Worm (Caenorhabditis elegans) whole organism, early embryonic: ENCODE data around the gene Y47G7B.2.

Source experiments
- F13C5.2 ChIP-seq: sonication (generic microtip); optimal IDR thresholded peaks from 2 replicates; lab custom pipeline; 2017; ENCODE audit warnings: mild to moderate bottlenecking, missing genetic modification characterization, inconsistent platforms, missing compliant biosample characterization
- ama-1 ChIP-seq: fragments of 150-350 bp; optimal IDR thresholded peaks from 2 replicates; lab custom pipeline; 2014
- ceh-36 ChIP-seq: sonication (generic microtip); optimal IDR thresholded peaks from 2 replicates; lab custom pipeline; 2016; ENCODE audit warnings: missing genetic modification characterization, inconsistent platforms, missing compliant biosample characterization
- ets-7 ChIP-seq: sonication (generic microtip); optimal IDR thresholded peaks from 2 replicates; lab custom pipeline; 2016; ENCODE audit warnings: missing genotype, missing genetic modification characterization, missing compliant biosample characterization
- flt-1 ChIP-seq: fragments of 200-800 bp; sonication (Bioruptor generic); IDR thresholded peaks from 2 replicates; pipeline ENCODE4 v1.3.6; 2022; ENCODE audit warnings: missing genetic modification characterization, missing compliant biosample characterization
- hmbx-1 ChIP-seq: sonication (generic microtip); optimal IDR thresholded peaks from 2 replicates; lab custom pipeline; 2016; ENCODE audit warnings: mild to moderate bottlenecking, missing genetic modification characterization, missing compliant biosample characterization
- pes-1 ChIP-seq: fragments of 200-800 bp; sonication (Bioruptor generic); IDR thresholded peaks from 2 replicates; pipeline ENCODE4 v1.3.6; 2022; ENCODE audit warnings: missing genetic modification reagents, missing genetic modification characterization, missing compliant biosample characterization
- scrt-1 ChIP-seq: fragments of 200-800 bp; sonication (Bioruptor generic); IDR thresholded peaks from 2 replicates; pipeline ENCODE4 v1.3.6; 2022; ENCODE audit warnings: missing genetic modification characterization, missing compliant biosample characterization
- sea-1 ChIP-seq: fragments of 200-800 bp; sonication (Bioruptor generic); conservative IDR thresholded peaks from 2 replicates; pipeline ENCODE4 v1.3.6; 2022; ENCODE audit warnings: missing genetic modification characterization, missing compliant biosample characterization
- tbx-11 ChIP-seq: fragments of 200-800 bp; sonication (Bioruptor generic); IDR thresholded peaks from 2 replicates; pipeline ENCODE4 v1.3.6; 2022; ENCODE audit warnings: missing genetic modification characterization, missing compliant biosample characterization
- tbx-37 ChIP-seq: fragments of 200-800 bp; sonication (Bioruptor generic); conservative IDR thresholded peaks from 2 replicates; pipeline ENCODE4 v1.3.6; 2022; ENCODE audit warnings: missing genetic modification reagents, missing genetic modification characterization, missing compliant biosample characterization

DNA sequence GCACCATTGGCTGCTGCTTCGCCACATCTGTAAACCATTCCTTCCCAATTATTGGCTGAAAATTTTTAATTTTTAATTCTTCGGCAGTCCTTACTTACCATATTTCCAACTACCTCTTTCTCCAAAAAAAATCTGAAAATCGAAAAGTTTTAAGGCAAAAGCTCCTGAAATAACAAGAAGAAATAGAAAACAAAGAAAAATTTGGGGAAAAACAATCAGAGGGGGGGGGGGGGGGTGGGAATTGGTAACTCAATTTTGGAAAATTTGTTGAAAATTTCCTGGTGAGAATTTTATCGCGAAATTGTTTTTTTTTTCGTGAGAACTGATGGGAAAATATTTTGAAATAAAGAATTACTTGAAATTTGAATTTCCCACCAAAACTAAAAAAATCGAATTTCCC, 15.3 kb downstream of the Y47G7B.2 start, which contains the start of gene set-11:
- no peak for TF ChIP-seq hmbx-1 (tag; lab: Kevin White, UChicago)
- no peak for TF ChIP-seq flt-1 (GFP tag; lab: Robert Waterston, UW)
- no peak for TF ChIP-seq ceh-36 (tag; lab: Kevin White, UChicago)
- TF ChIP-seq tbx-11, result no peak
- TF ChIP-seq ets-7 (tag; lab: Kevin White, UChicago), result no peak
- TF ChIP-seq scrt-1 (GFP tag; lab: Robert Waterston, UW), result no peak
- TF ChIP-seq ama-1 (lab: Kevin White, UChicago), result no peak
- no peak for TF ChIP-seq F13C5.2 (tag; lab: Kevin White, UChicago)
- no peak for TF ChIP-seq tbx-37
- TF ChIP-seq sea-1 (GFP tag; lab: Robert Waterston, UW), result no peak
- no peak for TF ChIP-seq pes-1 (GFP tag; lab: Robert Waterston, UW)
